Worm (Caenorhabditis elegans) whole organism, L1 larva: ENCODE results near the gene Y75B7B.1.

Experiments
- C04F5.9 ChIP-seq: sonication (generic microtip); optimal IDR thresholded peaks from 2 replicates; lab custom pipeline; 2016; ENCODE audit warnings: missing genetic modification characterization, missing compliant biosample characterization
- aly-2 ChIP-seq: fragments of 150-350 bp; optimal IDR thresholded peaks from 2 replicates; lab custom pipeline; 2014; ENCODE audit warnings: missing biosample characterization, missing genetic modification characterization
- blmp-1 ChIP-seq: fragments of 150-350 bp; optimal IDR thresholded peaks from 2 replicates; lab custom pipeline; 2014; ENCODE audit warnings: missing biosample characterization, missing genetic modification characterization
- ceh-82 ChIP-seq, 3 experiments: fragments of 150-350 bp in 1 of 3; sonication (generic microtip) in 2 of 3; optimal IDR thresholded peaks; 2 replicates each; lab custom pipeline; 2014 to 2017; ENCODE audit warnings: missing biosample characterization in 3 of 3, missing genetic modification characterization in 3 of 3
- ceh-88 ChIP-seq: fragments of 200-800 bp; sonication (Bioruptor generic); IDR thresholded peaks from 2 replicates; pipeline ENCODE4 v1.3.6; 2022; ENCODE audit warnings: missing genetic modification characterization, missing compliant biosample characterization
- ces-1 ChIP-seq: fragments of 150-350 bp; optimal IDR thresholded peaks from 2 replicates; lab custom pipeline; 2014; ENCODE audit warnings: missing biosample characterization, missing genetic modification reagents, missing genetic modification characterization
- elt-2 ChIP-seq: sonication (generic microtip); optimal IDR thresholded peaks from 2 replicates; lab custom pipeline; 2016; ENCODE audit warnings: missing genetic modification characterization, mild to moderate bottlenecking, inconsistent platforms, missing compliant biosample characterization, missing genetic modification reagents
- elt-3 ChIP-seq, 6 experiments: fragments of 150-350 bp in 1 of 6; sonication (generic microtip); optimal IDR thresholded peaks; 2 replicates each; lab custom pipeline; 2017 to 2018; ENCODE audit warnings: missing biosample characterization in 6 of 6, missing genetic modification characterization in 6 of 6, inconsistent platforms in 1 of 6
- fkh-10 ChIP-seq: sonication (generic microtip); optimal IDR thresholded peaks from 2 replicates; lab custom pipeline; 2017; ENCODE audit warnings: missing biosample characterization, missing genetic modification reagents, missing genetic modification characterization
- fkh-8 ChIP-seq: sonication (generic microtip); optimal IDR thresholded peaks from 2 replicates; lab custom pipeline; 2016; ENCODE audit warnings: mild to moderate bottlenecking, missing genetic modification characterization, missing compliant biosample characterization
- grh-1 ChIP-seq: fragments of 200-800 bp; sonication (Bioruptor generic); IDR thresholded peaks from 2 replicates; pipeline ENCODE4 v1.3.6; 2022; ENCODE audit warnings: missing genetic modification reagents, missing genetic modification characterization, missing compliant biosample characterization
- jun-1 ChIP-seq: fragments of 150-350 bp; optimal IDR thresholded peaks from 2 replicates; lab custom pipeline; 2014; ENCODE audit warnings: missing biosample characterization, missing genetic modification reagents, missing genetic modification characterization
- lin-14 ChIP-seq: fragments of 200-800 bp; sonication (Bioruptor generic); optimal IDR thresholded peaks from 2 replicates; lab custom pipeline; 2018; ENCODE audit warnings: mild to moderate bottlenecking, missing genetic modification characterization, moderate library complexity, missing compliant biosample characterization
- mab-9 ChIP-seq: fragments of 200-800 bp; sonication (Bioruptor generic); IDR thresholded peaks from 2 replicates; pipeline ENCODE4 v1.3.6; 2022; ENCODE audit warnings: missing genetic modification reagents, missing genetic modification characterization, missing compliant biosample characterization
- mdl-1 ChIP-seq, 2 experiments: fragments of 150-350 bp; optimal IDR thresholded peaks; 2 replicates each; lab custom pipeline; 2014 to 2017; ENCODE audit warnings: missing biosample characterization in 2 of 2, missing genetic modification characterization in 2 of 2, inconsistent platforms in 1 of 2
- mef-2 ChIP-seq: fragments of 150-350 bp; optimal IDR thresholded peaks from 2 replicates; lab custom pipeline; 2014; ENCODE audit warnings: missing biosample characterization, missing genetic modification characterization
- nhr-20 ChIP-seq: sonication (generic microtip); optimal IDR thresholded peaks from 2 replicates; lab custom pipeline; 2016; ENCODE audit warnings: mild to moderate bottlenecking, missing genetic modification characterization, missing compliant biosample characterization
- nhr-28 ChIP-seq: fragments of 150-350 bp; optimal IDR thresholded peaks from 2 replicates; lab custom pipeline; 2014; ENCODE audit warnings: missing biosample characterization, missing genetic modification characterization
- nhr-47 ChIP-seq: sonication (generic microtip); optimal IDR thresholded peaks from 2 replicates; lab custom pipeline; 2016; ENCODE audit warnings: mild to moderate bottlenecking, missing genetic modification characterization, moderate library complexity, missing compliant biosample characterization
- nhr-76 ChIP-seq: sonication (generic microtip); optimal IDR thresholded peaks from 2 replicates; lab custom pipeline; 2017; ENCODE audit warnings: missing biosample characterization, missing genetic modification characterization
- nhr-84 ChIP-seq: sonication (generic microtip); optimal IDR thresholded peaks from 2 replicates; lab custom pipeline; 2017; ENCODE audit warnings: missing biosample characterization, missing genetic modification characterization
- nhr-90 ChIP-seq: sonication (generic microtip); optimal IDR thresholded peaks from 2 replicates; lab custom pipeline; 2016; ENCODE audit warnings: mild to moderate bottlenecking, missing genetic modification characterization, missing compliant biosample characterization; ENCODE audit not compliant: poor library complexity
- skn-1 ChIP-seq: fragments of 150-350 bp; optimal IDR thresholded peaks from 2 replicates; lab custom pipeline; 2014; ENCODE audit warnings: missing biosample characterization, missing genetic modification characterization
- snu-23 ChIP-seq: sonication (generic microtip); optimal IDR thresholded peaks from 2 replicates; lab custom pipeline; 2016; ENCODE audit warnings: missing genetic modification characterization, missing compliant biosample characterization
- sox-4 ChIP-seq: sonication (generic microtip); optimal IDR thresholded peaks from 2 replicates; lab custom pipeline; 2016; ENCODE audit warnings: missing genetic modification characterization, missing compliant biosample characterization
- sptf-1 ChIP-seq: fragments of 150-350 bp; optimal IDR thresholded peaks from 2 replicates; lab custom pipeline; 2014; ENCODE audit warnings: missing biosample characterization, missing genetic modification characterization
- sup-37 ChIP-seq: fragments of 200-800 bp; sonication (Bioruptor generic); optimal IDR thresholded peaks from 2 replicates; lab custom pipeline; 2018; ENCODE audit warnings: mild to moderate bottlenecking, missing genetic modification characterization, missing compliant biosample characterization
- swsn-7 ChIP-seq: sonication (generic microtip); optimal IDR thresholded peaks from 2 replicates; lab custom pipeline; 2016; ENCODE audit warnings: missing genetic modification characterization, missing compliant biosample characterization
- tbx-2 ChIP-seq: sonication (generic microtip); optimal IDR thresholded peaks from 2 replicates; lab custom pipeline; 2016; ENCODE audit warnings: missing genetic modification characterization, missing compliant biosample characterization
- tlp-1 ChIP-seq: fragments of 150-350 bp; optimal IDR thresholded peaks from 2 replicates; lab custom pipeline; 2014; ENCODE audit warnings: missing biosample characterization, missing genetic modification characterization
- unc-130 ChIP-seq: fragments of 150-350 bp; optimal IDR thresholded peaks from 2 replicates; lab custom pipeline; 2017; ENCODE audit warnings: missing biosample characterization, missing genetic modification characterization, inconsistent platforms
- xbp-1 ChIP-seq: sonication (generic microtip); optimal IDR thresholded peaks from 2 replicates; lab custom pipeline; 2016; ENCODE audit warnings: missing genetic modification characterization, missing compliant biosample characterization
- ztf-4 ChIP-seq: fragments of 150-350 bp; optimal IDR thresholded peaks from 2 replicates; lab custom pipeline; 2014; ENCODE audit warnings: missing biosample characterization, missing genetic modification characterization

Gene Y75B7B.1

ce11 chrV:1314819-1315218, 44.1 kb downstream of the Y75B7B.1 start, which contains the start of gene F16B3.2:
Gene F16B3.2, plus strand, starts transcription at chrV:1315119.
- TF ChIP-seq mdl-1 (tag; optimal IDR thresholded peaks at IDR 0.05; lab: Kevin White, UChicago) (no peak), nhr-90 (tag; lab: Kevin White, UChicago) (no peak), swsn-7 (tag; lab: Kevin White, UChicago) (no peak), blmp-1 (tag; lab: Kevin White, UChicago) (no peak), mab-9 (GFP tag; lab: Robert Waterston, UW) (no peak), jun-1 (no peak), elt-2 (tag; lab: Kevin White, UChicago) (no peak), nhr-20 (tag; lab: Kevin White, UChicago) (no peak), ztf-4 (no peak), sup-37 (GFP tag; lab: Kevin White, UChicago) (no peak), tlp-1 (tag; lab: Kevin White, UChicago) (no peak), nhr-47 (no peak), tbx-2 (tag; lab: Kevin White, UChicago) (no peak), grh-1 (no peak), fkh-8 (tag; lab: Kevin White, UChicago) (no peak)

DNA sequence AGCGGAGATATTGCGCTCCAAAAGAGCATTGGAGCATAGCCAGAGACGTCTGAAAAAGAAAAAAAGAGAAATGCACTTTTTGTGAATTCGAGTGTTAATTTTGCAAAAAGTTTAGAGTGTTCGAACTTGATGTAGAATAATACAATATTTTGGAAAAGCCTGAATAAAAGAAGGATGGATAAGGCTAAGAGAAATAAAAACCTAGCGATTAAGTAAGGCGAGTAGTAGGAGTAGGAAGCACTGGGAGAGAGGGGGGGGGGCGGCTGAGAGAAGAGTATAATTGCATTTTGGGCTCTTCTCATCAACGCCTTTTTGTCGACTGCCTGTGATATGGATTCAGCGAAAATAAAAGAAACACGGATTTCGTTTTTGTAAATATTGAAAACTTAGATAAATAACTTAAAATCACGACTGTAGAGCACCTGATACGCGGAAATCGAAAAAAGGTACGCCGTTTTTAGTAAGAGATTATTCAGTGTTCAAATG, 47.2 kb downstream of the Y75B7B.1 start, which contains the start of gene F16B3.3:
TSS of gene F16B3.3 (minus strand) at position 51 of the 486 bp plus-strand sequence.
- TF ChIP-seq nhr-28 (tag; lab: Kevin White, UChicago) (no peak), snu-23 (GFP tag; lab: Kevin White, UChicago) (no peak), ztf-4 (no peak), sox-4 (tag; lab: Kevin White, UChicago) (no peak), elt-3 (tag; optimal IDR thresholded peaks at IDR 0.05; lab: Kevin White, UChicago) (no peak), xbp-1 (tag; lab: Kevin White, UChicago) (no peak), C04F5.9 (tag; lab: Kevin White, UChicago) (no peak), nhr-84 (tag; lab: Kevin White, UChicago) (no peak), nhr-76 (tag; lab: Kevin White, UChicago) (no peak), unc-130 (no peak), mef-2 (no peak), ces-1 (GFP tag; lab: Kevin White, UChicago) (no peak)
- TF ChIP-seq, all 84 proteins: peak for 0

DNA sequence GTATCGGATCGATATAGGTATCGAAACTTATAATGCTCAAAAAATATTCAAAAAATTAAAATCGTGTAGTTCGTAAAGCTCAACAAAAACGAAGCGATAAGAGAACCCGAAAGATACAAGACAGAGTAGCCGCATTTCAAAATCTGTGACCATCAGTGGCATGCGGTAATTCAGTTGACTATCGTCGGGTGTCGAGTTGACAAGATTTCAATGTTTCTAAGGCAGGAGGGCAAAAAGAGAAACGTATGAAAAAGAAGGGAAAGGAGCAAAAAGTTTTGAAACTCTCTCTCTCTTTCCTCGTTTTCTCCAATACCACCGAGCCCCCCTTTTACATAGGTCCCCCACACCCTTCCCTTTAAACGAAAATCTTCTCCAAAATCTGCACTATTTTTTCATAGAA, 51.1 kb downstream of the Y75B7B.1 start:
- TF ChIP-seq sptf-1 (tag; lab: Kevin White, UChicago): no peak
- TF ChIP-seq fkh-10 (GFP tag; lab: Kevin White, UChicago): peak; percentile 19
- TF ChIP-seq ces-1 (GFP tag; lab: Kevin White, UChicago): no peak
- no peak for TF ChIP-seq skn-1 (tag; lab: Kevin White, UChicago)
- TF ChIP-seq aly-2: no peak
- TF ChIP-seq lin-14 (GFP tag; lab: Kevin White, UChicago): peak; percentile 71
- no peak for TF ChIP-seq ceh-88 (GFP tag; lab: Robert Waterston, UW)
- peak in 1 of 3 experiments; percentile 5 for TF ChIP-seq ceh-82 (tag; optimal IDR thresholded peaks at IDR 0.05; lab: Kevin White, UChicago)
